Worm (Caenorhabditis elegans) whole organism, L4 larva: Measurements from ENCODE around the gene Y39A1C.1.

Experiments
- D1046.2 ChIP-seq: fragments of 200-800 bp; sonication (Bioruptor generic); IDR thresholded peaks from 2 replicates; pipeline ENCODE4 v1.3.6; 2022; ENCODE audit warnings: missing genetic modification characterization, missing compliant biosample characterization
- F10B5.3 ChIP-seq: sonication (generic microtip); optimal IDR thresholded peaks from 2 replicates; lab custom pipeline; 2016; ENCODE audit warnings: mild to moderate bottlenecking, missing genetic modification characterization, missing compliant biosample characterization
- F44E2.7 ChIP-seq: fragments of 200-800 bp; sonication (Bioruptor generic); IDR thresholded peaks from 2 replicates; pipeline ENCODE4 v2.1.2; 2022; ENCODE audit warnings: missing genetic modification characterization, missing compliant biosample characterization
- Y105C5A.15 ChIP-seq: fragments of 200-800 bp; sonication (Bioruptor generic); IDR thresholded peaks from 2 replicates; pipeline ENCODE4 v1.3.6; 2022; ENCODE audit warnings: missing genetic modification characterization, missing compliant biosample characterization
- Y75B8A.6 ChIP-seq: fragments of 200-800 bp; sonication (Bioruptor generic); IDR thresholded peaks from 2 replicates; pipeline ENCODE4 v1.3.6; 2022; ENCODE audit warnings: missing genetic modification reagents, missing genetic modification characterization, missing compliant biosample characterization
- ZK546.5 ChIP-seq, 2 experiments: sonication (generic microtip); optimal IDR thresholded peaks; 2 replicates each; lab custom pipeline; 2017; ENCODE audit warnings: missing biosample characterization in 2 of 2, missing genetic modification characterization in 2 of 2
- arid-1 ChIP-seq: fragments of 200-800 bp; sonication (Bioruptor generic); conservative IDR thresholded peaks from 2 replicates; pipeline ENCODE4 v1.3.6; 2022; ENCODE audit warnings: missing genetic modification reagents, missing genetic modification characterization, missing compliant biosample characterization
- attf-4 ChIP-seq: sonication (generic microtip); optimal IDR thresholded peaks from 3 replicates; lab custom pipeline; 2017; ENCODE audit warnings: missing biosample characterization, missing genetic modification characterization
- ceh-28 ChIP-seq: fragments of 150-350 bp; optimal IDR thresholded peaks from 2 replicates; lab custom pipeline; 2014; ENCODE audit warnings: missing biosample characterization, missing genetic modification reagents, missing genetic modification characterization
- ceh-44 ChIP-seq: fragments of 200-800 bp; sonication (Bioruptor generic); IDR thresholded peaks from 2 replicates; pipeline ENCODE4 v1.3.6; 2022; ENCODE audit warnings: missing genetic modification reagents, missing genetic modification characterization, missing compliant biosample characterization
- daf-12 ChIP-seq: fragments of 150-350 bp; optimal IDR thresholded peaks from 2 replicates; lab custom pipeline; 2014; ENCODE audit warnings: missing biosample characterization, missing genetic modification reagents, missing genetic modification characterization
- daf-19 ChIP-seq: fragments of 200-800 bp; sonication (Bioruptor generic); conservative IDR thresholded peaks from 2 replicates; pipeline ENCODE4 v1.3.6; 2022; ENCODE audit warnings: missing genetic modification characterization, missing compliant biosample characterization
- dmd-6 ChIP-seq: fragments of 200-800 bp; sonication (Bioruptor generic); IDR thresholded peaks from 2 replicates; pipeline ENCODE4 v1.3.6; 2022; ENCODE audit warnings: missing genetic modification reagents, missing genetic modification characterization, missing compliant biosample characterization
- egl-27 ChIP-seq: sonication (generic microtip); optimal IDR thresholded peaks from 3 replicates; lab custom pipeline; 2017; ENCODE audit warnings: missing biosample characterization, missing genetic modification reagents, missing genetic modification characterization
- egl-43 ChIP-seq: fragments of 200-800 bp; sonication (Bioruptor generic); IDR thresholded peaks from 2 replicates; pipeline ENCODE4 v1.3.6; 2022; ENCODE audit warnings: missing genetic modification reagents, missing genetic modification characterization, missing compliant biosample characterization
- hmg-1.1 ChIP-seq: fragments of 200-800 bp; sonication (Bioruptor generic); IDR thresholded peaks from 2 replicates; pipeline ENCODE4 v1.3.6; 2022; ENCODE audit warnings: missing genetic modification reagents, missing genetic modification characterization, missing compliant biosample characterization
- lin-29 ChIP-seq: fragments of 200-800 bp; sonication (Bioruptor generic); IDR thresholded peaks from 2 replicates; pipeline ENCODE4 v1.3.6; 2022; ENCODE audit warnings: missing genetic modification reagents, missing genetic modification characterization, missing compliant biosample characterization
- lir-3 ChIP-seq: sonication (generic microtip); optimal IDR thresholded peaks from 2 replicates; lab custom pipeline; 2016; ENCODE audit warnings: mild to moderate bottlenecking, missing genetic modification characterization, missing compliant biosample characterization
- madf-9 ChIP-seq: fragments of 200-800 bp; sonication (Bioruptor generic); conservative IDR thresholded peaks from 2 replicates; pipeline ENCODE4 v1.3.6; 2022; ENCODE audit warnings: missing genetic modification reagents, missing genetic modification characterization, missing compliant biosample characterization
- mdl-1 ChIP-seq, 2 experiments: fragments of 150-350 bp in 1 of 2; sonication (generic microtip) in 1 of 2; optimal IDR thresholded peaks; 2 replicates each; lab custom pipeline; 2014 to 2017; ENCODE audit warnings: missing biosample characterization in 2 of 2, missing genetic modification characterization in 2 of 2
- mxl-3 ChIP-seq: fragments of 200-800 bp; sonication (Bioruptor generic); optimal IDR thresholded peaks from 2 replicates; lab custom pipeline; 2018; ENCODE audit warnings: mild to moderate bottlenecking, missing genetic modification characterization, missing compliant biosample characterization
- nhr-102 ChIP-seq: sonication (generic microtip); optimal IDR thresholded peaks from 2 replicates; lab custom pipeline; 2016; ENCODE audit warnings: mild to moderate bottlenecking, missing genetic modification characterization, moderate library complexity, missing compliant biosample characterization
- nhr-111 ChIP-seq: fragments of 200-800 bp; sonication (Bioruptor generic); optimal IDR thresholded peaks from 2 replicates; lab custom pipeline; 2018; ENCODE audit warnings: mild to moderate bottlenecking, missing genetic modification characterization, missing compliant biosample characterization
- nhr-25 ChIP-seq: sonication (generic microtip); optimal IDR thresholded peaks from 2 replicates; lab custom pipeline; 2017; ENCODE audit warnings: missing genetic modification characterization, mild to moderate bottlenecking, missing compliant biosample characterization, antibody characterized with exemption, moderate library complexity, borderline replicate concordance; ENCODE audit not compliant: insufficient read depth
- nhr-28 ChIP-seq: fragments of 150-350 bp; optimal IDR thresholded peaks from 2 replicates; lab custom pipeline; 2014; ENCODE audit warnings: missing biosample characterization, missing genetic modification characterization
- nhr-41 ChIP-seq: fragments of 200-800 bp; sonication (Bioruptor generic); IDR thresholded peaks from 2 replicates; pipeline ENCODE4 v1.3.6; 2022; ENCODE audit warnings: missing genetic modification reagents, missing genetic modification characterization, missing compliant biosample characterization
- nhr-42 ChIP-seq: fragments of 200-800 bp; sonication (Bioruptor generic); IDR thresholded peaks from 2 replicates; pipeline ENCODE4 v1.3.6; 2022; ENCODE audit warnings: missing genetic modification characterization, missing compliant biosample characterization
- nhr-77 ChIP-seq: fragments of 150-350 bp; optimal IDR thresholded peaks from 2 replicates; lab custom pipeline; 2014; ENCODE audit warnings: missing biosample characterization, missing genetic modification characterization
- set-16 ChIP-seq: fragments of 200-800 bp; sonication (Bioruptor generic); IDR thresholded peaks from 2 replicates; pipeline ENCODE4 v1.3.6; 2022; ENCODE audit warnings: missing genetic modification reagents, missing genetic modification characterization, missing compliant biosample characterization
- snpc-1.2 ChIP-seq: fragments of 200-800 bp; sonication (Bioruptor generic); IDR thresholded peaks from 2 replicates; pipeline ENCODE4 v1.3.6; 2022; ENCODE audit warnings: missing genetic modification reagents, missing genetic modification characterization, missing compliant biosample characterization
- snpc-4 ChIP-seq: fragments of 150-350 bp; optimal IDR thresholded peaks from 2 replicates; lab custom pipeline; 2014; ENCODE audit warnings: missing biosample characterization, missing genetic modification characterization
- spr-1 ChIP-seq: sonication (generic microtip); optimal IDR thresholded peaks from 2 replicates; lab custom pipeline; 2016; ENCODE audit warnings: mild to moderate bottlenecking, missing genetic modification characterization, missing compliant biosample characterization
- tra-1 ChIP-seq: fragments of 200-800 bp; sonication (Bioruptor generic); IDR thresholded peaks from 2 replicates; pipeline ENCODE4 v1.3.6; 2022; ENCODE audit warnings: missing genetic modification reagents, missing genetic modification characterization, missing compliant biosample characterization
- unc-62 ChIP-seq, 3 experiments: fragments of 150-350 bp in 1 of 3; sonication (generic microtip); optimal IDR thresholded peaks in 2 of 3; peaks in 1 of 3; 1 replicate in 1 of 3; 2 replicates in 2 of 3; lab custom pipeline; 2014 to 2017; ENCODE audit warnings: missing biosample characterization in 3 of 3, missing genetic modification characterization in 3 of 3, missing genetic modification reagents in 3 of 3, missing genotype in 1 of 3
- vab-7 ChIP-seq: fragments of 200-800 bp; sonication (Bioruptor generic); IDR thresholded peaks from 2 replicates; pipeline ENCODE4 v1.3.6; 2022; ENCODE audit warnings: missing genetic modification reagents, missing genetic modification characterization, missing compliant biosample characterization
- zag-1 ChIP-seq: fragments of 150-350 bp; optimal IDR thresholded peaks from 2 replicates; lab custom pipeline; 2014; ENCODE audit warnings: missing biosample characterization, missing genetic modification characterization
- zip-11 ChIP-seq: fragments of 200-800 bp; sonication (Bioruptor generic); IDR thresholded peaks from 2 replicates; pipeline ENCODE4 v1.3.6; 2022; ENCODE audit warnings: missing genetic modification characterization, missing compliant biosample characterization

The Y39A1C.1 gene

DNA sequence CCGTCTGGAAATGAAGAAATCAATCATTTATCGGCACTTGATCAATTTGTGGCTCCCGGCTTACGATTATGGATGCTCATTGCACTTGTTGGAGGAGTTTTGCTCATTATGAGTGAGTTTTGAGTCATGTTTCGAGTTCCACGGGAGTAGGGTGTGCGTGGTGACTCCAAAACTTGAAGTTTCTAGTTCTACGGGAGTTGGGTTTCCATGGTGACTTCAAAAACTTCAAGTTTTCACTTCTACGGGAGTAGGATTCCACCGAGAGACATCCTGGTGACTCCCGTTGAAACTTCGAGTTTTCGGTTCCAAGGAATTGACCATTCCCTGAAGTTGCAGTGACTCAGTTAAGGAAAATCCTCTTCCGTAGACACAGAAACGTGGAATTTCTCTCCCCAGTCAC is 1.6 kb downstream of the Y39A1C.1 start (continued):
- TF ChIP-seq spr-1 (tag; lab: Kevin White, UChicago) (no peak), vab-7 (0 out of 2 replicates have a peak, but pooled peaks have one; percentile 55), arid-1 (no peak), lin-29 (GFP tag; lab: Robert Waterston, UW) (no peak), lir-3 (tag; lab: Kevin White, UChicago) (no peak), mxl-3 (no peak), snpc-4 (tag; lab: Kevin White, UChicago) (no peak), nhr-111 (GFP tag; lab: Kevin White, UChicago) (no peak), ceh-28 (tag; lab: Kevin White, UChicago) (no peak), daf-19 (GFP tag; lab: Robert Waterston, UW) (no peak), unc-62 (GFP tag; optimal IDR thresholded peaks at IDR 0.05 in 1 of 2; lab: Kevin White, UChicago) (no peak), unc-62 (tag; optimal IDR thresholded peaks at IDR 0.05; lab: Kevin White, UChicago) (no peak), nhr-102 (no peak), nhr-77 (tag; lab: Kevin White, UChicago) (no peak), tra-1 (GFP tag; lab: Robert Waterston, UW) (no peak; the same call in 1 of the 2 replicates), ceh-44 (GFP tag; lab: Robert Waterston, UW) (peak; percentile 78), hmg-1.1 (0 out of 2 replicates have a peak, but pooled peaks have one; percentile 20), nhr-41 (GFP tag; lab: Robert Waterston, UW) (no peak)

- TF ChIP-seq snpc-1.2 (GFP tag; lab: Robert Waterston, UW) (no peak), madf-9 (no peak), nhr-25 (no peak), zip-11 (no peak), F10B5.3 (tag; lab: Kevin White, UChicago) (no peak), snpc-4 (tag; lab: Kevin White, UChicago) (no peak), F44E2.7 (GFP tag; lab: Robert Waterston, UW) (no peak), nhr-77 (tag; lab: Kevin White, UChicago) (no peak), egl-27 (no peak)
- TF ChIP-seq, all 104 proteins: peak for 0
These were observed 2.7 kb downstream of the Y39A1C.1 start, which contains the start of gene oxi-1 for ce11 chrIII:10857984-10858383. Gene oxi-1 (plus strand): TSS chrIII:10858284.

- TF ChIP-seq nhr-42 (GFP tag; lab: Robert Waterston, UW) (no peak), ceh-28 (tag; lab: Kevin White, UChicago) (peak; percentile 90), attf-4 (tag; lab: Kevin White, UChicago) (no peak), Y105C5A.15 (GFP tag; lab: Robert Waterston, UW) (no peak), mdl-1 (tag; optimal IDR thresholded peaks at IDR 0.05; lab: Kevin White, UChicago) (no peak), unc-62 (GFP tag; optimal IDR thresholded peaks at IDR 0.05 in 1 of 2; lab: Kevin White, UChicago) (peak in 1 of 2 experiments; percentile 86), unc-62 (tag; optimal IDR thresholded peaks at IDR 0.05; lab: Kevin White, UChicago) (no peak), Y75B8A.6 (GFP tag; lab: Robert Waterston, UW) (no peak)
These were observed 6.1 kb downstream of the Y39A1C.1 start for ce11 chrIII:10861375-10861774.

- no peak for TF ChIP-seq unc-62 (GFP tag; optimal IDR thresholded peaks at IDR 0.05 in 1 of 2; lab: Kevin White, UChicago)
- TF ChIP-seq unc-62 (tag; optimal IDR thresholded peaks at IDR 0.05; lab: Kevin White, UChicago), result no peak
- TF ChIP-seq set-16 (GFP tag; lab: Robert Waterston, UW), result peak; percentile 91
- no peak for TF ChIP-seq nhr-28 (tag; lab: Kevin White, UChicago)
- TF ChIP-seq D1046.2, result no peak
- TF ChIP-seq zag-1 (tag; lab: Kevin White, UChicago), result no peak
- no peak for TF ChIP-seq daf-12 (tag; lab: Kevin White, UChicago)
- TF ChIP-seq egl-43 (GFP tag; lab: Robert Waterston, UW), result 0 out of 2 replicates have a peak, but pooled peaks have one; percentile 36
- TF ChIP-seq ZK546.5 (tag; optimal IDR thresholded peaks at IDR 0.05; lab: Kevin White, UChicago), result no peak
- TF ChIP-seq dmd-6 (GFP tag; lab: Robert Waterston, UW), result no peak
These were observed 11.8 kb downstream of the Y39A1C.1 start for ce11 chrIII:10867086-10867485.
